Worm (Caenorhabditis elegans) whole organism, mixed stage, embryonic: Measurements from ENCODE around the gene evl-20.
A peak's percentile ranks its signal among the peaks of the same experiment; 100 is the strongest.

Source experiments
- blmp-1 ChIP-seq: fragments of 150-350 bp; optimal IDR thresholded peaks from 2 replicates; lab custom pipeline; 2014; ENCODE audit warnings: missing biosample characterization, missing genetic modification characterization
- ceh-83 ChIP-seq: fragments of 200-800 bp; sonication (Bioruptor generic); optimal IDR thresholded peaks from 2 replicates; lab custom pipeline; 2018; ENCODE audit warnings: mild to moderate bottlenecking, missing genetic modification characterization, missing compliant biosample characterization
- elt-1 ChIP-seq: sonication (generic microtip); optimal IDR thresholded peaks from 2 replicates; lab custom pipeline; 2017; ENCODE audit warnings: missing genetic modification characterization, mild to moderate bottlenecking, missing compliant biosample characterization, antibody characterized with exemption, moderate library complexity, borderline replicate concordance; ENCODE audit not compliant: insufficient read depth
- elt-3 ChIP-seq: fragments of 150-350 bp; optimal IDR thresholded peaks from 2 replicates; lab custom pipeline; 2014; ENCODE audit warnings: missing biosample characterization, missing genetic modification characterization
- lin-13 ChIP-seq: fragments of 150-350 bp; optimal IDR thresholded peaks from 2 replicates; lab custom pipeline; 2014; ENCODE audit warnings: missing biosample characterization, missing genetic modification characterization
- nhr-76 ChIP-seq: sonication (generic microtip); optimal IDR thresholded peaks from 2 replicates; lab custom pipeline; 2017; ENCODE audit warnings: missing biosample characterization, missing genetic modification characterization
- sem-2 ChIP-seq: fragments of 200-800 bp; sonication (Bioruptor generic); optimal IDR thresholded peaks from 2 replicates; lab custom pipeline; 2018; ENCODE audit warnings: mild to moderate bottlenecking, missing genetic modification characterization, missing compliant biosample characterization
- unc-62 ChIP-seq: fragments of 150-350 bp; optimal IDR thresholded peaks from 2 replicates; lab custom pipeline; 2014; ENCODE audit warnings: missing biosample characterization, missing genetic modification reagents, missing genetic modification characterization

- TF ChIP-seq elt-3 (tag; lab: Kevin White, UChicago): no peak
- no peak for TF ChIP-seq lin-13 (tag; lab: Kevin White, UChicago)
- peak; percentile 33 for TF ChIP-seq elt-1
- TF ChIP-seq blmp-1 (tag; lab: Kevin White, UChicago): no peak
- no peak for TF ChIP-seq nhr-76
- TF ChIP-seq sem-2: no peak
- TF ChIP-seq ceh-83: no peak
- no peak for TF ChIP-seq unc-62
These were observed 29.1 kb upstream of the evl-20 start for ce11 chrII:8415035-8415434.
